Worm (Caenorhabditis elegans) whole organism, mixed stage, embryonic: Measurements from ENCODE around the gene F36H12.17.
"Not testable (repeated sequence)": the region's sequence is repeated elsewhere in the genome, so short reads cannot be mapped to it uniquely, and the experiment has no call there.

Experiments
- M03D4.4 ChIP-seq: sonication (generic microtip); optimal IDR thresholded peaks from 2 replicates; lab custom pipeline; 2017; ENCODE audit warnings: mild to moderate bottlenecking, missing genetic modification characterization, missing compliant biosample characterization
- bed-3 ChIP-seq: fragments of 200-800 bp; sonication (Bioruptor generic); optimal IDR thresholded peaks from 3 replicates; lab custom pipeline; 2018; ENCODE audit warnings: mild to moderate bottlenecking, missing genetic modification characterization, moderate library complexity, missing compliant biosample characterization
- blmp-1 ChIP-seq: fragments of 150-350 bp; optimal IDR thresholded peaks from 2 replicates; lab custom pipeline; 2014; ENCODE audit warnings: missing biosample characterization, missing genetic modification characterization
- ceh-39 ChIP-seq: fragments of 150-350 bp; optimal IDR thresholded peaks from 2 replicates; lab custom pipeline; 2014; ENCODE audit warnings: missing biosample characterization, missing genetic modification characterization
- ceh-43 ChIP-seq: fragments of 200-800 bp; sonication (Bioruptor generic); optimal IDR thresholded peaks from 2 replicates; lab custom pipeline; 2018; ENCODE audit warnings: mild to moderate bottlenecking, missing genetic modification characterization, moderate library complexity, missing compliant biosample characterization
- cnd-1 ChIP-seq: fragments of 200-800 bp; sonication (Bioruptor generic); optimal IDR thresholded peaks from 2 replicates; lab custom pipeline; 2018; ENCODE audit warnings: mild to moderate bottlenecking, missing genetic modification characterization, missing compliant biosample characterization
- drap-1 ChIP-seq: fragments of 200-800 bp; sonication (Bioruptor generic); optimal IDR thresholded peaks from 3 replicates; lab custom pipeline; 2018; ENCODE audit warnings: mild to moderate bottlenecking, missing genetic modification characterization, missing compliant biosample characterization
- elt-1 ChIP-seq: sonication (generic microtip); optimal IDR thresholded peaks from 2 replicates; lab custom pipeline; 2017; ENCODE audit warnings: missing genetic modification characterization, mild to moderate bottlenecking, missing compliant biosample characterization, antibody characterized with exemption, moderate library complexity, borderline replicate concordance; ENCODE audit not compliant: insufficient read depth
- elt-3 ChIP-seq: fragments of 150-350 bp; optimal IDR thresholded peaks from 2 replicates; lab custom pipeline; 2014; ENCODE audit warnings: missing biosample characterization, missing genetic modification characterization
- flh-1 ChIP-seq: fragments of 200-800 bp; sonication (Bioruptor generic); optimal IDR thresholded peaks from 2 replicates; lab custom pipeline; 2018; ENCODE audit warnings: mild to moderate bottlenecking, missing genetic modification characterization, moderate library complexity, missing compliant biosample characterization
- hlh-1 ChIP-seq: fragments of 150-350 bp; optimal IDR thresholded peaks from 2 replicates; lab custom pipeline; 2014; ENCODE audit warnings: missing biosample characterization, missing genetic modification reagents, missing genetic modification characterization
- lin-32 ChIP-seq: fragments of 200-800 bp; sonication (Bioruptor generic); optimal IDR thresholded peaks from 2 replicates; lab custom pipeline; 2018; ENCODE audit warnings: mild to moderate bottlenecking, missing genetic modification characterization, missing compliant biosample characterization
- lsy-2 ChIP-seq: fragments of 150-350 bp; optimal IDR thresholded peaks from 2 replicates; lab custom pipeline; 2014; ENCODE audit warnings: missing biosample characterization, missing genetic modification characterization
- mab-5 ChIP-seq: fragments of 150-350 bp; optimal IDR thresholded peaks from 2 replicates; lab custom pipeline; 2014; ENCODE audit warnings: missing biosample characterization, missing genetic modification characterization
- mls-2 ChIP-seq: sonication (generic microtip); optimal IDR thresholded peaks from 2 replicates; lab custom pipeline; 2016; ENCODE audit warnings: mild to moderate bottlenecking, missing genetic modification characterization, moderate library complexity, missing compliant biosample characterization
- nhr-2 ChIP-seq: fragments of 150-350 bp; optimal IDR thresholded peaks from 2 replicates; lab custom pipeline; 2014; ENCODE audit warnings: missing biosample characterization, missing genetic modification characterization
- nhr-237 ChIP-seq: fragments of 150-350 bp; optimal IDR thresholded peaks from 2 replicates; lab custom pipeline; 2014; ENCODE audit warnings: missing biosample characterization, missing genetic modification characterization
- nhr-28 ChIP-seq: fragments of 150-350 bp; optimal IDR thresholded peaks from 2 replicates; lab custom pipeline; 2014; ENCODE audit warnings: missing biosample characterization, missing genetic modification characterization
- nhr-76 ChIP-seq: sonication (generic microtip); optimal IDR thresholded peaks from 2 replicates; lab custom pipeline; 2017; ENCODE audit warnings: missing biosample characterization, missing genetic modification characterization
- pha-4 ChIP-seq: fragments of 150-350 bp; optimal IDR thresholded peaks from 2 replicates; lab custom pipeline; 2018; ENCODE audit warnings: missing biosample characterization, missing genetic modification reagents, missing genetic modification characterization
- sem-2 ChIP-seq: fragments of 200-800 bp; sonication (Bioruptor generic); optimal IDR thresholded peaks from 2 replicates; lab custom pipeline; 2018; ENCODE audit warnings: mild to moderate bottlenecking, missing genetic modification characterization, missing compliant biosample characterization
- snpc-4 ChIP-seq: fragments of 150-350 bp; optimal IDR thresholded peaks from 2 replicates; lab custom pipeline; 2014; ENCODE audit warnings: missing biosample characterization, missing genetic modification characterization
- sptf-1 ChIP-seq: sonication (generic microtip); optimal IDR thresholded peaks from 2 replicates; lab custom pipeline; 2017; ENCODE audit warnings: mild to moderate bottlenecking, missing genetic modification characterization, moderate library complexity, missing compliant biosample characterization
- tbx-8 ChIP-seq: fragments of 200-800 bp; sonication (Bioruptor generic); optimal IDR thresholded peaks from 2 replicates; lab custom pipeline; 2018; ENCODE audit warnings: mild to moderate bottlenecking, missing genetic modification characterization, moderate library complexity, missing compliant biosample characterization
- unc-120 ChIP-seq: sonication (generic microtip); optimal IDR thresholded peaks from 2 replicates; lab custom pipeline; 2017; ENCODE audit warnings: missing genetic modification characterization, missing compliant biosample characterization; ENCODE audit not compliant: poor library complexity, severe bottlenecking
- unc-39 ChIP-seq: fragments of 150-350 bp; optimal IDR thresholded peaks from 2 replicates; lab custom pipeline; 2014; ENCODE audit warnings: missing biosample characterization, missing genetic modification characterization
- zip-8 ChIP-seq: fragments of 150-350 bp; optimal IDR thresholded peaks from 2 replicates; lab custom pipeline; 2014; ENCODE audit warnings: missing biosample characterization, missing genetic modification characterization
- ztf-11 ChIP-seq: fragments of 150-350 bp; optimal IDR thresholded peaks from 2 replicates; lab custom pipeline; 2014; ENCODE audit warnings: missing biosample characterization, missing genetic modification characterization

The F36H12.17 gene

DNA sequence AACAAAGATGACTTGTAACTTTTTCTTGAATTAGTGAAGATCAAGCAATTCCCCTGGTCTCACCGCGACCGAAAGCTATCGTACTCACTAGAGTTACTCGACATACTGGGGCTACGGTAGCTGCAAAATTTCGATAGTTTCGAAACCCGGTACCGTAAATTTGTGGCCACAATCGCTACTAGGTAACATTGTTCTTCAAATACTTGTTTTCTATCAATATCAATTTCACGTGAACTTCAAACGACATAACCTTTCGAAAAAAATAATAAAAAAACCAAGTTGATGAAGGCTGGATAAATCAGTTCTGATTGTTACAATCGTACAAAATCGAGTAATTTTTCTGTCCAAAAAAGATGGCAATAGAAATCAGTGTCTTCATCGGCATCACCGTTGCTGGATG, 5.1 kb downstream of the F36H12.17 start, which contains the start of gene F36H12.3:
Gene F36H12.3, plus strand, starts transcription at position 301 of the 400 bp plus-strand sequence.
- TF ChIP-seq elt-1 (tag; lab: Kevin White, UChicago): no peak
- TF ChIP-seq hlh-1 (tag; lab: Kevin White, UChicago): no peak
- no peak for TF ChIP-seq ztf-11
- TF ChIP-seq sem-2: no peak
- TF ChIP-seq drap-1 (GFP tag; lab: Kevin White, UChicago): no peak
- no peak for TF ChIP-seq ceh-39 (tag; lab: Kevin White, UChicago)
- TF ChIP-seq bed-3: no peak
- no peak for TF ChIP-seq nhr-76 (tag; lab: Kevin White, UChicago)

DNA sequence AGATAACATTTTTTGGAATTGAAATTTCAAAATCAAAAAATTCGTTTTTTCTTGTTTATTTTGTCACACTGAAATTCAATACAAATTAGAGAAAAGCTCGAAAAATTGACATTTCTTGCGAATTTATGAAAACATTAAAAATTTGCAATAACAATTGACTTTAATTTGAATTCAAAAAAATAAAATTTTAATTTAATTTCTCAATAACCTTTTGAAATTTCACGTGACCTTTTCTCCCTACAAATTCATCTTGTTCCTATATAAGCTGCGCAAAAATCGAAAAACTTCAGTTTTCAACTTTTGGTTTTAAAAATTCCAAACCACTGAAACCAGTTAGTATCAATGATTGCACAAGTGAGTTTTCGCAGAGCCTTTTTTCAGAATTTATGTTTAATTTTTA, 8.8 kb downstream of the F36H12.17 start, which contains the start of gene F36H12.4:
Gene F36H12.4, plus strand, starts transcription at position 301 of the 400 bp plus-strand sequence.
- no peak for TF ChIP-seq unc-39 (tag; lab: Kevin White, UChicago)
- TF ChIP-seq nhr-28 (tag; lab: Kevin White, UChicago): no peak
- TF ChIP-seq mab-5 (tag; lab: Kevin White, UChicago): no peak
- TF ChIP-seq elt-3 (tag; lab: Kevin White, UChicago): no peak
- TF ChIP-seq snpc-4 (tag; lab: Kevin White, UChicago): no peak
- TF ChIP-seq zip-8 (tag; lab: Kevin White, UChicago): no peak
- no peak for TF ChIP-seq mls-2 (tag; lab: Kevin White, UChicago)
- TF ChIP-seq bed-3: no peak
- no peak for TF ChIP-seq tbx-8 (GFP tag; lab: Kevin White, UChicago)
- no peak for TF ChIP-seq ceh-43 (GFP tag; lab: Kevin White, UChicago)
- no peak for TF ChIP-seq lsy-2 (tag; lab: Kevin White, UChicago)
- TF ChIP-seq elt-1 (tag; lab: Kevin White, UChicago): no peak
- no peak for TF ChIP-seq sptf-1
- no peak for TF ChIP-seq lin-32
- TF ChIP-seq nhr-237: no peak
- no peak for TF ChIP-seq pha-4 (tag; lab: Kevin White, UChicago)
- no peak for TF ChIP-seq ztf-11
- TF ChIP-seq cnd-1 (tag; lab: Kevin White, UChicago): no peak
- no peak for TF ChIP-seq hlh-1 (tag; lab: Kevin White, UChicago)
- TF ChIP-seq drap-1 (GFP tag; lab: Kevin White, UChicago): no peak

DNA sequence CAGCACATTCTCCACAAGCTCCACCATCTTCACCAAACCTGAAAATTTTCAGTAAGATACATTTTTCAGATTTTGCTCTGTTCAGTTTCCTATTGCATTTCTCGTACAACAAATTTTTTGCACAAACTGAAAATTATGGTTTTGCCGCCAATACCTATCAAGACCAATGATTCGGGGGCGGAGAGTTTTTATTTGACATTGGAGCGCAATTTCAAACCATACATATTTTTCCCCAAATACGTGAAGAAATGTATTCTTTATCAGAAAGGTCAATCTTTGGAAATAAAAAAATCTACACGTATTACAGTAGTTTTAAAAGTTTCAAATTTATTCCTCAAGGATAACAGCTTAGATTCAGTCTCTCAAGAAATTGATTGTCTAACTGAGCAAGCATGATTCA, 11.2 kb downstream of the F36H12.17 start, which contains the start of gene F36H12.5:
Gene F36H12.5, plus strand, starts transcription at position 301 of the 400 bp plus-strand sequence.
- TF ChIP-seq ceh-39 (tag; lab: Kevin White, UChicago) (no peak), sem-2 (no peak)

DNA sequence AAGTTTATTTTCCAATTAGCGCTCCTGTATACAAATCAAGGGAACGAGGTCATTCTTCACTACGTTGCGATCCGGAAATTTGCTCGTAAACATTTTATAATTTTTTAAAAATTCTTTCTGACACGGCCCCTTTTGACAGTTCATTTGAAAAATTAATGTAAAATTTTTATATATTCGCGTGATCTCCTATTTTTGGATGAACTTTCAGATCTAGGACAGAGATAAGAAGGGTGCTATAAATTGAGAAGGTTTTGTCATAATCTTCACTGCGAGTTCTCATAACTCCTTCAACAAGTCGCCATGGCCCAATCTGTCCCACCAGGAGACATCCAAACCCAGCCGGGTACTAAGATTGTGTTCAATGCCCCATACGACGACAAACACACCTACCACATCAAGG, 17.4 kb downstream of the F36H12.17 start, which contains the start of gene msp-19:
Gene msp-19, plus strand, starts transcription at position 301 of the 400 bp plus-strand sequence.
- TF ChIP-seq zip-8 (tag; lab: Kevin White, UChicago); sem-2; hlh-1 (tag; lab: Kevin White, UChicago): not testable (repeated sequence)

ce11 chrIV:5258385-5258784, 19.3 kb downstream of the F36H12.17 start, which contains the start of gene ttbk-2.1:
Gene ttbk-2.1, plus strand, starts transcription at chrIV:5258685.
- TF ChIP-seq bed-3; blmp-1; elt-1 (tag; lab: Kevin White, UChicago): not testable (repeated sequence)

DNA sequence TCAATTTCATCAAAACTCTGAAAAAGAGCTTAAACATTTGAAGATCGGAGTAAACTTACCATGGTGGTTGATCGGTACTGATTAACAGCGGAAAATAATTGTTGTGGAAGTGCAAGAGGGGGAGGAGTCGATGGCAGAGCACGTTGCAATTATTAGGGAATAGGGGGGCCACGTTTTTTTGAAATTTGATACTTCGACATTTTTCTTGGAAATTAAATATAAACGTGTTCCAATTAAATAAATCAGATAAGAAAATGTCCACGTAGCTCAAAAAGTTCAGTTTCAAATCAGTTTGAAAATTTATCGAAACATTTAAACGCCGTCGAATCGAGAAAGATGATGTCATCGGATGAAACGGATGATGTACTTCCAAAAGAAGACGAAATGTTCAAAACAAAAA, 20.9 kb downstream of the F36H12.17 start, which contains the start of gene F36H12.9:
Gene F36H12.9, plus strand, starts transcription at position 301 of the 400 bp plus-strand sequence.
- not testable (repeated sequence) for TF ChIP-seq M03D4.4; unc-120 (tag; lab: Kevin White, UChicago); elt-3 (tag; lab: Kevin White, UChicago)

- TF ChIP-seq nhr-2 (tag; lab: Kevin White, UChicago); flh-1 (GFP tag; lab: Kevin White, UChicago); nhr-28 (tag; lab: Kevin White, UChicago): not testable (repeated sequence)
Observed at ce11 chrIV:5254678-5255077, 23.0 kb downstream of the F36H12.17 start, which contains the start of gene F36H12.10. Gene F36H12.10, minus strand, starts transcription at chrIV:5254778.
